Worm (Caenorhabditis elegans) whole organism, young adult: Measurements from ENCODE around the gene ugt-29.
"Not testable (repeated sequence)": the region's sequence is repeated elsewhere in the genome, so short reads cannot be mapped to it uniquely, and the experiment has no call there.

Experiments used
- ama-1 ChIP-seq, 3 experiments: fragments of 150-350 bp in 1 of 3; sonication (generic microtip) in 2 of 3; optimal IDR thresholded peaks; 2 replicates each; lab custom pipeline; 2014 to 2018; ENCODE audit warnings: missing biosample characterization in 2 of 3, missing genetic modification characterization in 2 of 3, missing genetic modification reagents in 2 of 3
- nfya-1 ChIP-seq: sonication (generic microtip); optimal IDR thresholded peaks from 2 replicates; lab custom pipeline; 2017; ENCODE audit warnings: antibody characterized with exemption, missing compliant biosample characterization, missing genetic modification characterization, borderline replicate concordance; ENCODE audit not compliant: insufficient read depth

ce11 chrV:658140-658539 lies 41.2 kb downstream of the ugt-29 start:
- not testable (repeated sequence) for TF ChIP-seq nfya-1 (tag; lab: Kevin White, UChicago); ama-1 (optimal IDR thresholded peaks at IDR 0.05; lab: Kevin White, UChicago); ama-1 (GFP tag; optimal IDR thresholded peaks at IDR 0.05; lab: Kevin White, UChicago)
